Worm (Caenorhabditis elegans): ENCODE results near the gene Y9C9A.13.

Gene Y9C9A.13

DNA sequence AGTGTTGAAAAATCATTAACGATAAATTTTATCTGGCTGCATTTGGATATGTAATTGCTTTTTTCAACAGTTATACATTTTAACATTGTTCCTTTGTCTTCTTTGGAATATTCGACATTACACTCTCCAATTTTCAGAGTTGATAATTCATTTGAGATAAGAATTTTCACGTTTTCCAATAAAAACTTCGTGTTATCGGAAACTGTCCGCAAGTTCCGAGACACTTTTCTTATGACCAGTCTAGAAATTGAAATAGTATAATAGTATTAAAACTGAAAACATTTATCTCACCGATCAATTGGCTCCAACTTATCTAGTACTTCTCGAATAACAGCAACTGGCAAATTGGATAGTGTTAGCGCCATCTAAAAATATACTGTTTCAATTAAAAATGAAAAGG, 31.7 kb downstream of the Y9C9A.13 start, which contains the start of gene fbxa-86:
TSS of gene fbxa-86 (minus strand) at position 367 of the 400 bp plus-strand sequence.
- TF ChIP-seq snpc-4 (tag; optimal IDR thresholded peaks at IDR 0.05): no peak
- no peak for TF ChIP-seq nhr-12 (tag; optimal IDR thresholded peaks at IDR 0.05)
- no peak for TF ChIP-seq pha-4 (tag; optimal IDR thresholded peaks at IDR 0.05)
- TF ChIP-seq zip-8 (tag; optimal IDR thresholded peaks at IDR 0.05): no peak
- TF ChIP-seq mls-2 (tag; optimal IDR thresholded peaks at IDR 0.05): no peak
- TF ChIP-seq ham-2 (GFP tag; optimal IDR thresholded peaks at IDR 0.05): no peak
- no peak for TF ChIP-seq bed-3 (GFP tag; optimal IDR thresholded peaks at IDR 0.05)
- no peak for TF ChIP-seq ztf-11 (tag; optimal IDR thresholded peaks at IDR 0.05)
- no peak for TF ChIP-seq drap-1 (GFP tag; optimal IDR thresholded peaks at IDR 0.05)
- TF ChIP-seq ceh-83 (GFP tag; optimal IDR thresholded peaks at IDR 0.05): no peak
- TF ChIP-seq sptf-1 (tag; optimal IDR thresholded peaks at IDR 0.05): no peak
- TF ChIP-seq sem-2 (GFP tag; optimal IDR thresholded peaks at IDR 0.05): no peak

DNA sequence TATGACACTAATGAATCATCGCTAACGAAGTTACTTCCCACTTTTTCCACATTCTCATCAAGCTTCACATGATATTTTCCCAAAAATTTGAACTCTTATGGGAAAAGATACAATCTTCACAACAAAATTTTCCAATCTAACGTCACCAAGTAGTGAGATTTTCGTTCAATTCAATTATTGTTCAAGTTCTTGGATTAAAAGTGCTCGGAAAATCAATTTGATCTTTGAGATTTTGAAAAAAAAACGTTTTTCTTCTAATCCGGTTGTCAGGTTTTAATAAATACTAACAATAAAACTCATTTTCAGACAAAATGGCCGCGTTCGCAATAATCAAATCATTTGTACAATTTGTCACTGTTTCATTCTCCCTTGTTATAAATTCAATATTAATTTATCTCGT, 35.2 kb downstream of the Y9C9A.13 start, which contains the start of gene str-153:
TSS of gene str-153 (plus strand) at position 301 of the 400 bp plus-strand sequence.
- TF ChIP-seq pha-4 (tag; optimal IDR thresholded peaks at IDR 0.05) (no peak), lin-32 (GFP tag; optimal IDR thresholded peaks at IDR 0.05) (no peak), drap-1 (GFP tag; optimal IDR thresholded peaks at IDR 0.05) (no peak), nhr-2 (tag; optimal IDR thresholded peaks at IDR 0.05) (no peak), tbx-8 (GFP tag; optimal IDR thresholded peaks at IDR 0.05) (no peak), nhr-237 (tag; optimal IDR thresholded peaks at IDR 0.05) (no peak), ceh-39 (tag; optimal IDR thresholded peaks at IDR 0.05) (no peak), blmp-1 (tag; optimal IDR thresholded peaks at IDR 0.05) (no peak), mep-1 (tag; optimal IDR thresholded peaks at IDR 0.05) (no peak), mab-5 (tag; optimal IDR thresholded peaks at IDR 0.05) (no peak), zip-8 (tag; optimal IDR thresholded peaks at IDR 0.05) (no peak), ces-1 (GFP tag; optimal IDR thresholded peaks at IDR 0.05) (no peak), unc-62 (GFP tag; optimal IDR thresholded peaks at IDR 0.05) (no peak), sptf-1 (tag; optimal IDR thresholded peaks at IDR 0.05) (no peak), elt-3 (tag; optimal IDR thresholded peaks at IDR 0.05) (no peak), ceh-83 (GFP tag; optimal IDR thresholded peaks at IDR 0.05) (no peak), mls-2 (tag; optimal IDR thresholded peaks at IDR 0.05) (no peak), unc-120 (tag; optimal IDR thresholded peaks at IDR 0.05; ENCODE audit: poor library complexity, severe bottlenecking) (no peak), nhr-12 (tag; optimal IDR thresholded peaks at IDR 0.05) (no peak)

DNA sequence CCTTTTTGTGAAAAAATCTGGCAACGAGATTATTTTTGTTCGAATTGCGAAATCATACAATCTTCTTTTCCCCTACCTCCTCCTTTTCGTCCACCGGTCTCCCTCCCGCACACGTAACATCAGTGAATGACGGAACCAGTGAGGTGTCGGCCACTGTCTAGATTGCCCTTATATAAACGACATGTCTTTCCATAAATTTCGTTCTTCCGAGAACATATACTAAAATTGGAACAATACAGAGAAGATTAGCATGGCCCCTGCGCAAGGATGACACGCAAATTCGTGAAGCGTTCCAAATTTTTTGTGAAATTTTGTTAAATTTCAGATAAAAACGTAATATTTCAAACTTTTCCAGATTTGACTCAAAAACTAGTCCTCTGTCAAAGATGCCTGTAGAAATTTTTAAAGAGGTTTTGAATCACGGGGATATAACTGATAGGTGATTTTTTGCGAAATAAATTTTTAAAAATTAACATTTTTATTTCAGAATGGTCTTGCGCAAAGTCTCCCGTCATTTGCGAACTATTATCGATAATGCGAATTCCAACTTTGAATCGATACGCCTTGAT, 38.5 kb downstream of the Y9C9A.13 start:
- TF ChIP-seq pha-4 (tag; optimal IDR thresholded peaks at IDR 0.05) (no peak), ham-2 (GFP tag; optimal IDR thresholded peaks at IDR 0.05) (no peak), lsy-2 (tag; optimal IDR thresholded peaks at IDR 0.05) (no peak), hlh-1 (tag; optimal IDR thresholded peaks at IDR 0.05) (no peak), nhr-28 (tag; optimal IDR thresholded peaks at IDR 0.05) (no peak), lin-32 (GFP tag; optimal IDR thresholded peaks at IDR 0.05) (no peak), sem-2 (GFP tag; optimal IDR thresholded peaks at IDR 0.05) (no peak), ceh-83 (GFP tag; optimal IDR thresholded peaks at IDR 0.05) (no peak), ztf-11 (tag; optimal IDR thresholded peaks at IDR 0.05) (no peak), zip-8 (tag; optimal IDR thresholded peaks at IDR 0.05) (no peak), lin-13 (tag; optimal IDR thresholded peaks at IDR 0.05) (no peak), snpc-4 (tag; optimal IDR thresholded peaks at IDR 0.05) (no peak), ceh-43 (GFP tag; optimal IDR thresholded peaks at IDR 0.05) (no peak), elt-1 (tag; optimal IDR thresholded peaks at IDR 0.05; ENCODE audit: borderline replicate concordance, insufficient read depth) (no peak), flh-1 (GFP tag; optimal IDR thresholded peaks at IDR 0.05) (no peak), unc-120 (tag; optimal IDR thresholded peaks at IDR 0.05; ENCODE audit: poor library complexity, severe bottlenecking) (no peak), mep-1 (tag; optimal IDR thresholded peaks at IDR 0.05) (no peak), cnd-1 (tag; optimal IDR thresholded peaks at IDR 0.05) (no peak), ces-1 (GFP tag; optimal IDR thresholded peaks at IDR 0.05) (no peak)

DNA sequence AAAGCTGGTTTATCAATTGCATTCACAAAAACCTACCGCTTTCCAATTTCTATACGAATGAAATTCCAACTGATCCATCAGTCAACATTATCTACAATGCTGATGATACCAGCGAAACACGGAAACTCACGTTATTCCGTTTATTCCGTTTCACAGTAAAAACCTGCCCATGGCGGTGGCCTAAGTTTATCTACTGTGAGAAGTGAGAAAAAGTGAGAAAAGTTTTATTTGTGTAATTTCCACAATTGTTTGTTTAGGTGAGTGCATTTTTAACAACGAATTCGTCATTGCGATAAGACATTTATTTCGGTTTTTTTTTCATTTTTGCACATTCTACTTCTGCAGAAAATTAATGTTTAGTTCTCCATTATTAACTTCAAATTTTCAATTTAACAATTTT, 39.3 kb downstream of the Y9C9A.13 start, which contains the start of gene Y9C9A.8:
TSS of gene Y9C9A.8 (plus strand) at position 301 of the 400 bp plus-strand sequence.
- TF ChIP-seq M03D4.4 (tag; optimal IDR thresholded peaks at IDR 0.05) (no peak), elt-1 (tag; optimal IDR thresholded peaks at IDR 0.05; ENCODE audit: borderline replicate concordance, insufficient read depth) (no peak), ceh-43 (GFP tag; optimal IDR thresholded peaks at IDR 0.05) (no peak), nhr-28 (tag; optimal IDR thresholded peaks at IDR 0.05) (no peak), mls-2 (tag; optimal IDR thresholded peaks at IDR 0.05) (no peak), nhr-76 (tag; optimal IDR thresholded peaks at IDR 0.05) (no peak), lin-13 (tag; optimal IDR thresholded peaks at IDR 0.05) (no peak), elt-3 (tag; optimal IDR thresholded peaks at IDR 0.05) (no peak), blmp-1 (tag; optimal IDR thresholded peaks at IDR 0.05) (no peak)
